Worm (Caenorhabditis elegans): Measurements from ENCODE around the gene srw-24.

Gene srw-24

DNA sequence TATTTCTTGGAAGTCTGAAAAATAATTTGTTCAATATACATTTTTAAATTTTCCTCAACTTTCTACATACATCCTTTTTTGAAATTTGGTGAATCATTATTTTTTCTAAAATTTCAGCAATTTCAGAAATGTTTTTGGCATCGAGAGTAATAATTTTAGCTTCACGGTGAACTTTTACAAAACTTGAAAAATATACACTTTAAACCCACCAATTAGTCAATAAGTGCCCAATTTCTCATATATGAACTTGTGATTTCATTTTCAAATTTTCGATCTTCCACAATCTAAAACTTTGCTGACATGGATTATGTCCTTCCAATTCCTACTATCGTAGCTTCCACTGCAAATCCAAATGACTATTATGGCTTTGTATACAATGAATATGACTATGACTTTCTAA lies at the start of gene srw-24:
Gene srw-24 (plus strand): TSS at position 301 of the 400 bp plus-strand sequence.
- no peak for TF ChIP-seq klf-2 (GFP tag; conservative IDR thresholded peaks at IDR 0.05)
- no peak for TF ChIP-seq ztf-29 (GFP tag; IDR thresholded peaks at IDR 0.05)
- TF ChIP-seq flt-1 (GFP tag; IDR thresholded peaks at IDR 0.05): no peak
- no peak for TF ChIP-seq med-1 (GFP tag; optimal IDR thresholded peaks at IDR 0.05; ENCODE audit: insufficient read depth)
- no peak for TF ChIP-seq tab-1 (GFP tag; IDR thresholded peaks at IDR 0.05)
- TF ChIP-seq cog-1 (tag; optimal IDR thresholded peaks at IDR 0.05): no peak
- TF ChIP-seq T22C8.4 (GFP tag; IDR thresholded peaks at IDR 0.05): no peak
- no peak for TF ChIP-seq ztf-23 (GFP tag; IDR thresholded peaks at IDR 0.05)
- TF ChIP-seq ref-1 (GFP tag; conservative IDR thresholded peaks at IDR 0.05): no peak

- TF ChIP-seq klf-2 (GFP tag; conservative IDR thresholded peaks at IDR 0.05): no peak
- TF ChIP-seq med-1 (GFP tag; optimal IDR thresholded peaks at IDR 0.05; ENCODE audit: insufficient read depth): no peak
- TF ChIP-seq tab-1 (GFP tag; IDR thresholded peaks at IDR 0.05): no peak
These were observed 48.3 kb upstream of the srw-24 start, which contains the start of gene clec-47 for ce11 chrV:15175459-15175858. Gene clec-47 (plus strand): TSS chrV:15175759.

- no peak for TF ChIP-seq cog-1 (tag; optimal IDR thresholded peaks at IDR 0.05)
- no peak for TF ChIP-seq ztf-23 (GFP tag; IDR thresholded peaks at IDR 0.05)
These were observed 44.0 kb upstream of the srw-24 start, which contains the start of gene T09F5.10 for ce11 chrV:15179757-15180156. Gene T09F5.10 (plus strand): TSS chrV:15180057.

ce11 chrV:15181899-15182298 lies 41.9 kb upstream of the srw-24 start:
- TF ChIP-seq ztf-29 (GFP tag; IDR thresholded peaks at IDR 0.05) (no peak), ztf-23 (GFP tag; IDR thresholded peaks at IDR 0.05) (no peak), tab-1 (GFP tag; IDR thresholded peaks at IDR 0.05) (no peak), flt-1 (GFP tag; IDR thresholded peaks at IDR 0.05) (no peak), T22C8.4 (GFP tag; IDR thresholded peaks at IDR 0.05) (no peak), cog-1 (tag; optimal IDR thresholded peaks at IDR 0.05) (no peak), klf-2 (GFP tag; conservative IDR thresholded peaks at IDR 0.05) (no peak)

- TF ChIP-seq T22C8.4 (GFP tag; IDR thresholded peaks at IDR 0.05) (no peak), flt-1 (GFP tag; IDR thresholded peaks at IDR 0.05) (no peak), med-1 (GFP tag; optimal IDR thresholded peaks at IDR 0.05; ENCODE audit: insufficient read depth) (no peak), cog-1 (tag; optimal IDR thresholded peaks at IDR 0.05) (no peak), ref-1 (GFP tag; conservative IDR thresholded peaks at IDR 0.05) (no peak), klf-2 (GFP tag; conservative IDR thresholded peaks at IDR 0.05) (no peak), tab-1 (GFP tag; IDR thresholded peaks at IDR 0.05) (no peak), ztf-23 (GFP tag; IDR thresholded peaks at IDR 0.05) (no peak), ztf-29 (GFP tag; IDR thresholded peaks at IDR 0.05) (no peak)
These were observed 41.4 kb upstream of the srw-24 start, which contains the start of gene fbxa-84 for ce11 chrV:15182407-15182806. Gene fbxa-84 (plus strand): TSS chrV:15182440.

ce11 chrV:15184097-15185040 lies 39.4 kb upstream of the srw-24 start, which contains the start of gene Y75B12B.1:
Gene Y75B12B.1 (plus strand): TSS chrV:15184699.
- TF ChIP-seq ref-1 (GFP tag; conservative IDR thresholded peaks at IDR 0.05) (no peak), med-1 (GFP tag; optimal IDR thresholded peaks at IDR 0.05; ENCODE audit: insufficient read depth) (no peak), klf-2 (GFP tag; conservative IDR thresholded peaks at IDR 0.05) (no peak), tab-1 (GFP tag; IDR thresholded peaks at IDR 0.05) (no peak), ztf-23 (GFP tag; IDR thresholded peaks at IDR 0.05) (no peak)

DNA sequence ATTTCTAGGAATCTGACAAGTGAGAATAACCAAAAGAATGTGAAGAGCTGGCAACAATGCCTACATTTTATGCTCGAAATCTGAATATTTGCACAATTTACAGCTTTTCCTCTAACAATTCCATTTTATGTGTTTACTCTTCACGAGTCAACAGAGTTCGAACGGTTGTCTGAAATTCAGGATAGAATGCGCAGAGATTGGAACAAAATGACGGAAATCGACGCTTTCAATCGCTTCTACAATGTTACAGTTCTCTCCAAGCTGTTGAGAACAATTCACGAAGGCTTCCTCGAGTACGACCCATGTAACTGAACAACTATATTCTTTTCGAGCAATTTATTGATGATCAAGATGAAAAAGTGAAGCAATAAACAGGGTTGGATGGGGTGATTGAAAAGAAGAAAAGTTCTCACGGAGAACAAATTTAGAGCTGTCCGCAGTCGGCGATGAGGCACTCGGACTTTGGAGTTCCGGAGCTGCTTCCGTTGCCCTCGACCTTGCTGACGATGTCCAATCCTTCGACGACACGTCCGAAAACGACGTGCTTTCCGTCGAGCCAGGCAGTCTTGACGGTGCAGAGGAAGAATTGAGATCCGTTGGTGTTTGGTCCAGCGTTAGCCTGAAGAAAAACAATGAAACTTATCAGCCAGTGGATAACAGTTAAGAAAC lies 37.4 kb upstream of the srw-24 start, which contains the start of gene Y75B12B.3:
Gene Y75B12B.3 (minus strand): TSS at position 21 of the 669 bp plus-strand sequence.
- TF ChIP-seq T22C8.4 (GFP tag; IDR thresholded peaks at IDR 0.05) (no peak), cog-1 (tag; optimal IDR thresholded peaks at IDR 0.05) (no peak), ztf-23 (GFP tag; IDR thresholded peaks at IDR 0.05) (no peak), med-1 (GFP tag; optimal IDR thresholded peaks at IDR 0.05; ENCODE audit: insufficient read depth) (no peak), flt-1 (GFP tag; IDR thresholded peaks at IDR 0.05) (no peak), klf-2 (GFP tag; conservative IDR thresholded peaks at IDR 0.05) (no peak), ztf-29 (GFP tag; IDR thresholded peaks at IDR 0.05) (no peak), ref-1 (GFP tag; conservative IDR thresholded peaks at IDR 0.05) (no peak), tab-1 (GFP tag; IDR thresholded peaks at IDR 0.05) (no peak)

ce11 chrV:15187083-15188057 lies 36.4 kb upstream of the srw-24 start, which contains the start of the genes cyn-7 and bath-36:
Gene cyn-7 (minus strand): TSS chrV:15187378.
Gene bath-36 (plus strand): TSS chrV:15187888.
- peak; percentile 24; the same call in 1 of the 2 replicates for TF ChIP-seq flt-1 (GFP tag; IDR thresholded peaks at IDR 0.05)
- no peak for TF ChIP-seq cog-1 (tag; optimal IDR thresholded peaks at IDR 0.05)

- TF ChIP-seq ztf-29 (GFP tag; IDR thresholded peaks at IDR 0.05) (no peak), ztf-23 (GFP tag; IDR thresholded peaks at IDR 0.05) (no peak), klf-2 (GFP tag; conservative IDR thresholded peaks at IDR 0.05) (no peak), T22C8.4 (GFP tag; IDR thresholded peaks at IDR 0.05) (no peak), ref-1 (GFP tag; conservative IDR thresholded peaks at IDR 0.05) (no peak), med-1 (GFP tag; optimal IDR thresholded peaks at IDR 0.05; ENCODE audit: insufficient read depth) (no peak), tab-1 (GFP tag; IDR thresholded peaks at IDR 0.05) (no peak), flt-1 (GFP tag; IDR thresholded peaks at IDR 0.05) (no peak), cog-1 (tag; optimal IDR thresholded peaks at IDR 0.05) (no peak)
These were observed 34.2 kb upstream of the srw-24 start, which contains the start of gene cyn-3 for ce11 chrV:15189567-15189966. Gene cyn-3 (plus strand): TSS chrV:15189927.

All from whole organism, midembryonic.